Worm (Caenorhabditis elegans) whole organism, L4/young adult: ENCODE data around the gene Y73F4A.3.

ENCODE experiments used
- W03F9.2 ChIP-seq: fragments of 150-350 bp; optimal IDR thresholded peaks from 2 replicates; lab custom pipeline; 2014; ENCODE audit warnings: missing biosample characterization, missing genetic modification characterization
- dao-5 ChIP-seq: sonication (generic microtip); optimal IDR thresholded peaks from 2 replicates; lab custom pipeline; 2016; ENCODE audit warnings: missing genotype, missing genetic modification characterization, moderate library complexity, missing compliant biosample characterization
- him-1 ChIP-seq: sonication (generic microtip); optimal IDR thresholded peaks from 2 replicates; lab custom pipeline; 2016; ENCODE audit warnings: missing genotype, missing genetic modification reagents, missing genetic modification characterization, missing compliant biosample characterization

Y73F4A.3 gene

DNA sequence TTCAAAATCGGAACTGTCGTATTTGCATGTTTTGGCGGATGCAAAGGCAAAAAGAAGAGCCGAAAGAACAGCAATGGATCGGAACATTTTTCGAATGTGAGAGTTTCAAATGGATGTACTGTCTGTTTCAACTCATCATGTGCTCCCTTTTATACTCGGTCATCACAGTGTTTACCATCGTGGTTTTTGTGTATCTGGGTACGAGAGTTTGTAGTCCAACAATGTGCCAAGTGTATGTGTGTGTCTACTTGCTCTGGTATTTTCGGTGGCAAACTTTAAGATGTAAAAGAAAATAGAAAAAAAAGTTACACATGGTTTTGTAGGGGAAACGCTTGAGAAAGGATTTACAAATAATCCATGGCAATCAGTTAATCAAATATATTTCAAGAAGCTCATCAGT lies 2.9 kb upstream of the Y73F4A.3 start, which contains the start of gene Y73F4A.2:
Y73F4A.2 (minus strand) TSS at position 124 of the 400 bp plus-strand sequence.
- TF ChIP-seq W03F9.2 (no peak), dao-5 (tag; lab: Kevin White, UChicago) (no peak), him-1 (tag; lab: Kevin White, UChicago) (no peak)

DNA sequence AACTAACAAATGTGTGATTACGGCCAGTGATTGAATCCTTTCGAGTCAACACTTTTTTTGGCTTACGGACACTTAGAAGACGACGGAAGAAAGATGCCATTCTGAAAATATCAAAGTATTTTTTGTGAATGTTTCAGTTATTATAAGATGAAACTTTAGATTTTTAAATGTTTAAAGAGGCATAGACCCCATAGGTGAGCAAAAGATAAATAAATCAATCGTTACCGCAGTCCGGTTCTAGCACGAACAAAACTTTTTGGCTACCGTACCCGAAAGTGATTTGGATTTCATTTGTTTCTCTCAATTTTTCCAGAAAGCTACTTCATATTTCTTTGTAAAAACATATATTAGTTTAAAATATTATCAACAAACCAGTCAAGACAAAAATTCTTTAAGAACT lies 3.2 kb downstream of the Y73F4A.3 start, which contains the start of gene C53D6.7:
C53D6.7 (minus strand) TSS at position 101 of the 400 bp plus-strand sequence.
- no peak for TF ChIP-seq dao-5 (tag; lab: Kevin White, UChicago)

DNA sequence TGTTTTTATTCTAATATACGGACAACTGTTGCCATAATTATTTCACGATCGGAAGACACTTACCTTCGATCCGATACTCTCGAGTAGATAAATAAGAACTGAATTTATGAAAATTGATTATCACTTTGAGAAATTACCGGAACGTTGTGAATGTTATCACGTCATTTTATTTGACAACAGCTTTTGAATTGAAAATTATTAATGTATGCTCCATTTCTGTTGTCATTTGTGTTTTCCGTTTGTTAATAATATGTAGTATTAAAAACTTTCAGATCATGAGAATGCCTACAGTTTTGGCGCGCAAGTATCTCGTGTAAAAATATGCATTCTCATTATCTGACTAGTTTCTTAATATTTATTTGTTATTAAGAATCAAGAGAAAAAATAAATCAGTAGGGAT lies 6.0 kb downstream of the Y73F4A.3 start, which contains the start of gene C53D6.10:
C53D6.10 (minus strand) TSS at position 101 of the 400 bp plus-strand sequence.
- TF ChIP-seq dao-5 (tag; lab: Kevin White, UChicago) (no peak), W03F9.2 (no peak), him-1 (tag; lab: Kevin White, UChicago) (no peak)

DNA sequence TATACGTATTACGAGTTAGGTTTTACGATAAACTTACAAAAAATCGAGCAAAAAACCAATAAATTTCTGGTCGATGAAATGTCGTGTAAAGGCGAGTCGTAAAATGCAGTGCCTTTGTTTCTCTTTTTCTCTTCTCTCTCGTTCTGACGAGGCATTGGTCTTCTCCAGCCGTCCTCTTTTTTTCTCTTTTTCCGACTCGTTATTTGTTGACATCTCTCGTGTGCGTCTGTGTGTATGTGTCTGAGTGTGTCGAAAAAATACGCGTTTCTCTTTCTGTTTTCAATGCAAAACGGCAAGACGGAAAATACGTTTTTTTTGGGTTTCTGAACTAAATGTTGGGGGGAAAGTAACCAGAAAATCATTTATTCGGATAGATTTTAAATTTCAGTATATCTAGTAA lies 7.7 kb downstream of the Y73F4A.3 start, which contains the start of gene C53D6.6:
C53D6.6 (minus strand) TSS at position 118 of the 400 bp plus-strand sequence.
- no peak for TF ChIP-seq him-1 (tag; lab: Kevin White, UChicago)
- no peak for TF ChIP-seq dao-5 (tag; lab: Kevin White, UChicago)
- no peak for TF ChIP-seq W03F9.2

DNA sequence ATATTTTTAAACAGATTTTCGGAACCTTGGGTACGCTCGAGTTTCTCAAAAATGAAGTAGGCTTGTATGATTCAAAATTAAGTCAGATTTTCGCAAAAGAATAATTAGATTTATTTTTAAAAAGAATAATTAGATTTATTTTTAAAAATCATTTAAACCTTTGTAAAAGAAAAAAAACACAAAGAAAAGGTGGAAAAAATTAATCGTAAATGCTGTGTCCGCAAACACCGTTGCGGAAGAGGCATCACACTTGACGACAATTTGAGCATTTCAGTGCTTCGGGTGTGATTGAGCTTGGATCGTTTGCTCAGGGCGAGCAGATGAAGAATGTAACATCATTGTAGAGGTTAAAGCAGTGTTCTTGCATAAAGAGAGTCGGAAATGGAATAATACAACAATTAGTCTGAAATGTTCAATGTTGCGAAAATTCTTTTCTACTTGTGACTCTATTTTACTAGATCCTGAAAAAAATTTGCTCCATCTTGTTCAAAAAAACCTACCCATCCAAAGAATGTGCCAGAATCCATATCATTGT lies 19.0 kb downstream of the Y73F4A.3 start:
- TF ChIP-seq dao-5 (tag; lab: Kevin White, UChicago) (no peak), W03F9.2 (no peak), him-1 (tag; lab: Kevin White, UChicago) (no peak)

DNA sequence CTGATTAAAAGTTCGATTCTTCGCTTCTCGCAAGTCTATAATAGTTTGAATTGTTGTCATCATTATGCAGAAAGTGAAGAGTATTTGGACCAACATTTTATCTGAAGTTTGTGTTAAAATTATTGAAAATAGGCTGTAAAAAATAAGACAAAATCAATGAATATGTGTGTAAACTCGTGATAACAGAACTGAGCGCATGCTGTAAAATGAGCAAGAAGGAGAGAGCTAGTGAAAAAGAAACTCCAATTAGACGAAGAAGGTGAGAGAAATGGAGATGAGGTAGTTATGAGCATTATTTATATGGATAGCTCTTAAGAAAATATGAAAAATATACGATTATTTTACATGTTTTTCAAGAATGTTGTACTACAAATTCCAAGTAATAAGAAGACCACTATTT lies 19.5 kb downstream of the Y73F4A.3 start, which contains the start of gene C53D6.4:
C53D6.4 (minus strand) TSS at position 101 of the 400 bp plus-strand sequence.
- TF ChIP-seq W03F9.2, result no peak
- no peak for TF ChIP-seq him-1 (tag; lab: Kevin White, UChicago)
- TF ChIP-seq dao-5 (tag; lab: Kevin White, UChicago), result no peak

DNA sequence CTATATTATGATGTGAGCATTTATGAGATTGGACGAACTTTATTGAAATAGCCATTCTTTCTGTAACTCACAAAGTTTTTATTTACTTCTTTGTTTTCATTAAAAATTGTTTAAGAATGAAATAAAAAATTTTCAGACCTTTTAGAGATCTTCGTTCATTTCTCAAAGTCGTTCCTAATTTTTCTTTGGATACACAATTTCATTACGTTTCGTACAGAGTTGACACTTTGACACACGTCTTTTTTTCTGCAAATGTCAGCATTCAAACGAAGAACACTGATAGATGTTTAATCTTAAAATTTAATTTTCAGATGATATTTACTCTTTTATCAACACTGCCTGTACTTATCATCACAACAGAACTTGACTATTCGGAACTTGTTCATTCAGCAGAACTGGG lies 23.8 kb downstream of the Y73F4A.3 start, which contains the start of gene acc-2:
acc-2 (plus strand) TSS at position 301 of the 400 bp plus-strand sequence.
- TF ChIP-seq dao-5 (tag; lab: Kevin White, UChicago) (no peak), him-1 (tag; lab: Kevin White, UChicago) (no peak), W03F9.2 (no peak)

DNA sequence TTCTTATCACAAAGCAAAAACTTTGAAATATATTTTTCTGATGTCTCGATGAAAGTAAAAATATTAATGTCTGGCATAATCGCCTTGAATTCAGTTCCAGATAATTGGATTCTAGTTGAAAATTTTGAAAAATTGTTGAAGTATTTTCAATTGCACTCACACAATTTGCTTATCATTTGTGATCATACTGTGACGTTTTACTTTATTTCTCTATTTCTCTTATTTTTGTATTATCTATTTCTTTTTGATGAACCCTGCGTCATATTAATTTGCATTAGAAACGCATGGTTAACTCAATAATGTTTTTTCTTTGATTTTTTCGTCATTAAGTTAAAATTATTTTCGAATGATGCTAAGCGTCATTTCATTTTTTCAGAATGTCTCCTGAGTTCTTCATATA lies 30.0 kb downstream of the Y73F4A.3 start, which contains the start of gene C53D6.11:
C53D6.11 (plus strand) TSS at position 328 of the 400 bp plus-strand sequence.
- TF ChIP-seq W03F9.2 (no peak), him-1 (tag; lab: Kevin White, UChicago) (no peak), dao-5 (tag; lab: Kevin White, UChicago) (no peak)

DNA sequence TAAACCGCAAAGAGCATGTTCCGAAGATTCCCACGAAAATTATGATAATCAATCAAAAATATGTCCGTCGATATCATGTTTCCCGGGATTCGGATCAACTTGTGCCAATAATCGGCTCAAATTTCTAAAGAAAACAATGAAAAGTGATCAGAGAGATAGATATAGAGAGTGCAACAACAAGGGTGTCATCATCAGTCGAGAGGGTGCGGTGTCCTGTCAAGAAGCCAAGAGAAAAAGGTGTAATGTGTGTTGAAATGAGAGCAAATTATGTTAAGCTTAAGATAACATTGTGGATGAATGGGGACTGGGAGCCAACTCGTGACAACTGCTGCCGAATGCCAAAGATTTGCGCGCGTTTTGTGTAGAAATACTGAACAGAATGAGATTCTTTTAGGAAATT lies 32.3 kb downstream of the Y73F4A.3 start:
- TF ChIP-seq W03F9.2 (no peak), dao-5 (tag; lab: Kevin White, UChicago) (no peak), him-1 (tag; lab: Kevin White, UChicago) (no peak)

DNA sequence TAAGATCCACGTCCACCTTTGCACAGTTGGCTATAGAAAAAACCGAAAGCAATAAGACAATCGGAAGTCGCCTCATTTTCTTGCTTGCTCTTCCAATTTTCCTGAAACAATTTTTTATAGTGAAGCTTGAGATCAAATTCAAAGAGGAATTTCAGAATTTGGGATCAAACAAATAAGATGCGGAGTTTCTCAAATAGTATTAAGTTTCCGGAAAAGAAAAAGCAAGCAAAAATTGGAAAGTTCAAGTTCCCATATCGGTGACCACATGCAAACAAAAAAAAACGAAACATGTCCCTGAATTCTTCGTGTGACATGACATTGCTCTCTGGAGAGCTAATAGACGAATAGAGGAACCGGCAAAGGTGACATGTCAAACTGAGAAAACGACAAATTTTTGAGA lies 35.0 kb downstream of the Y73F4A.3 start, which contains the start of gene unc-129:
unc-129 (minus strand) TSS at position 101 of the 400 bp plus-strand sequence.
- TF ChIP-seq him-1 (tag; lab: Kevin White, UChicago) (no peak), dao-5 (tag; lab: Kevin White, UChicago) (no peak), W03F9.2 (no peak)

DNA sequence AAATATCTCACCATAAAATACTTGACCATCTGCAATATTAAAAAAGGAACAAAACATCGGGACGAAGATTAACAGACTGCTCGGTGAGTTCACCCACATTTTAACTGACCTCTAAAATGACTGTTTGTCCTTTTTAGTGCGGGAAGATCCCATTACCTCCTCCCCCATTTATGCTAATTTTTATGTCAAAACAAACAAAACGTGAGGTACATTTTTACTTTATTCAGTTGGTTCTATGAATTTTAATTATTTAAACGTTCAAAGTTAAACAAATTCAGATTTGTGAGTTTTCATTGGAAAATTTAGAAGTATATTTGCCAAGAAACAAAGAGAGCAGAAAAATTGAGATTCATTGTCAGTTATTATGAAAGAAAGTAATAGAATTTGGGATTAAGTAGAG lies 37.7 kb downstream of the Y73F4A.3 start, which contains the start of gene C53D6.8:
C53D6.8 (minus strand) TSS at position 101 of the 400 bp plus-strand sequence.
- TF ChIP-seq him-1 (tag; lab: Kevin White, UChicago), result no peak
- TF ChIP-seq W03F9.2, result no peak
- no peak for TF ChIP-seq dao-5 (tag; lab: Kevin White, UChicago)

DNA sequence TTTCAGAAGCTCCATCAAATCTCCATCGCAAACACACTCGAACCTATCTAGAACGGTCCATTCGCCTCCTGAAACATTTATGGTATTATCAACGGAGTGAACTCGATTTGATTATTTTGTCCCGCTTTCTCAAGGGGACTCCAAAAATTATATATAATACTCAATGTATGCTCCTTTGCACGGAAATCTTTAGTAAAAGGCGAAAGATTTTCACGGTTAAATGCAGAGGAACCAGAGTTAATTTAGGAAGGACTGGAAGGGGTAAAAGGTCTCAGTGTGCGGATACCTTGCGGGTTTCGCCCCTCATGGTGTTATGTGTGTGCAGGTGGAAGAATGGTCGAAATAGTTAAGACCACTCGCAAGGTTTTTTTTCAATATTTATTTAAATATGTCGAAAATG lies 39.1 kb downstream of the Y73F4A.3 start:
- TF ChIP-seq W03F9.2 (no peak), him-1 (tag; lab: Kevin White, UChicago) (no peak), dao-5 (tag; lab: Kevin White, UChicago) (no peak)

DNA sequence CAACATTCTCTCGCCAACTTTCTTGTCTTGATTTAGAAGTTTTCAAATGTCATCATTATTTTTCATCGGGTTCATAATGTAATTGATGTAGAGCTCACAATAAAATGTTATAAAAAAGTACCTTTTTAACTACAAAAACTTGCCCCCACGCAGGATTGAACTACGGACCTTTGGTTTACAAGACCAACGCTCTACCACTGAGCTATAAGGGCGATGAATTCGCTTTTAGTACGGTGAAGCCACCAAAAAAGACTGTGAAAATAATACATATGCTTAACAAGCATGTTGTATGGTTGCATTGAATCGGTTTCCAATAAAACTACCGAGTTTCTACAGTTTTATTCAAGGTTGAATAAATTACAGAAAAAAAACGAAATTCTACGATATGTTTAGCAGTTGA lies 39.6 kb downstream of the Y73F4A.3 start:
- TF ChIP-seq dao-5 (tag; lab: Kevin White, UChicago), result no peak
- TF ChIP-seq W03F9.2, result no peak
- no peak for TF ChIP-seq him-1 (tag; lab: Kevin White, UChicago)

DNA sequence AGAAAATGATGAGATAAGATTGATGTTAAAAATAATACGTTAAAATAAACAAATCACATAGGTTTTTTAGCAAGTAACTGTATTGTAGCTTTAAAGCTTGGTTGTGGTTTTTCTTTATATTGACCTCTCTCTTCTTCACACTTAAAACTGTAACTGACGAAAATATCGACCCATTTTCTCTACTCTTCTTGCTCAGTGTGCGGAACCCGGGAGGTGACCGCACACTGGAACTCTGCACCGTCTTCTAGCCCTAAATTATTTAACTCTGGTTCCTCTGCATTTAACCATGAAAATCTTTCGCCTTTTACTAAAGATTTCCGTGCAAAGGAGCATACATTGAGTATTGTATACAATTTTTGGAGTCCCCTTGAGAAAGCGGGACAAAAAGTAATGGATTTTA lies 45.8 kb downstream of the Y73F4A.3 start:
- TF ChIP-seq him-1 (tag; lab: Kevin White, UChicago) (no peak), dao-5 (tag; lab: Kevin White, UChicago) (no peak), W03F9.2 (no peak)
